Worm (Caenorhabditis elegans): ENCODE results near the gene K02E11.10.

The K02E11.10 gene

ce11 chrV:14270729-14271128 is 29.8 kb upstream of the K02E11.10 start, which contains the start of gene F40G12.5:
TSS of gene F40G12.5 (minus strand) at chrV:14270829.
- TF ChIP-seq ztf-29 (GFP tag; IDR thresholded peaks at IDR 0.05) (no peak), ztf-23 (GFP tag; IDR thresholded peaks at IDR 0.05) (no peak), cog-1 (tag; optimal IDR thresholded peaks at IDR 0.05) (no peak), klf-2 (GFP tag; conservative IDR thresholded peaks at IDR 0.05) (no peak), tab-1 (GFP tag; IDR thresholded peaks at IDR 0.05) (no peak), med-1 (GFP tag; optimal IDR thresholded peaks at IDR 0.05; ENCODE audit: insufficient read depth) (no peak), T22C8.4 (GFP tag; IDR thresholded peaks at IDR 0.05) (no peak), ref-1 (GFP tag; conservative IDR thresholded peaks at IDR 0.05) (no peak), flt-1 (GFP tag; IDR thresholded peaks at IDR 0.05) (no peak)

ce11 chrV:14268616-14269015 is 27.7 kb upstream of the K02E11.10 start, which contains the start of gene F40G12.4:
TSS of gene F40G12.4 (minus strand) at chrV:14268716.
- TF ChIP-seq med-1 (GFP tag; optimal IDR thresholded peaks at IDR 0.05; ENCODE audit: insufficient read depth) (no peak), flt-1 (GFP tag; IDR thresholded peaks at IDR 0.05) (no peak), ztf-23 (GFP tag; IDR thresholded peaks at IDR 0.05) (no peak), ref-1 (GFP tag; conservative IDR thresholded peaks at IDR 0.05) (no peak), cog-1 (tag; optimal IDR thresholded peaks at IDR 0.05) (no peak), ztf-29 (GFP tag; IDR thresholded peaks at IDR 0.05) (no peak), tab-1 (GFP tag; IDR thresholded peaks at IDR 0.05) (no peak), T22C8.4 (GFP tag; IDR thresholded peaks at IDR 0.05) (no peak), klf-2 (GFP tag; conservative IDR thresholded peaks at IDR 0.05) (no peak)

ce11 chrV:14267326-14267942 is 26.5 kb upstream of the K02E11.10 start:
- TF ChIP-seq med-1 (GFP tag; optimal IDR thresholded peaks at IDR 0.05; ENCODE audit: insufficient read depth) (no peak), klf-2 (GFP tag; conservative IDR thresholded peaks at IDR 0.05) (no peak), ztf-23 (GFP tag; IDR thresholded peaks at IDR 0.05) (no peak), tab-1 (GFP tag; IDR thresholded peaks at IDR 0.05) (no peak), ref-1 (GFP tag; conservative IDR thresholded peaks at IDR 0.05) (no peak), flt-1 (GFP tag; IDR thresholded peaks at IDR 0.05) (no peak), T22C8.4 (GFP tag; IDR thresholded peaks at IDR 0.05) (no peak), ztf-29 (GFP tag; IDR thresholded peaks at IDR 0.05) (no peak), cog-1 (tag; optimal IDR thresholded peaks at IDR 0.05) (no peak)

- TF ChIP-seq ztf-29 (GFP tag; IDR thresholded peaks at IDR 0.05) (no peak), klf-2 (GFP tag; conservative IDR thresholded peaks at IDR 0.05) (no peak), ref-1 (GFP tag; conservative IDR thresholded peaks at IDR 0.05) (no peak)
Measured at ce11 chrV:14260831-14261230, 19.9 kb upstream of the K02E11.10 start, which contains the start of gene F40G12.2. TSS of gene F40G12.2 (minus strand) at chrV:14260931.

ce11 chrV:14256813-14257212 is 15.9 kb upstream of the K02E11.10 start, which contains the start of gene sre-8:
TSS of gene sre-8 (plus strand) at chrV:14257113.
- TF ChIP-seq cog-1 (tag; optimal IDR thresholded peaks at IDR 0.05), result no peak
- TF ChIP-seq ztf-23 (GFP tag; IDR thresholded peaks at IDR 0.05), result no peak
- no peak for TF ChIP-seq klf-2 (GFP tag; conservative IDR thresholded peaks at IDR 0.05)
- TF ChIP-seq T22C8.4 (GFP tag; IDR thresholded peaks at IDR 0.05), result no peak
- TF ChIP-seq flt-1 (GFP tag; IDR thresholded peaks at IDR 0.05), result no peak

ce11 chrV:14254221-14254620 is 13.3 kb upstream of the K02E11.10 start, which contains the start of gene K02E11.7:
TSS of gene K02E11.7 (minus strand) at chrV:14254321.
- TF ChIP-seq ztf-23 (GFP tag; IDR thresholded peaks at IDR 0.05) (no peak), tab-1 (GFP tag; IDR thresholded peaks at IDR 0.05) (no peak), flt-1 (GFP tag; IDR thresholded peaks at IDR 0.05) (no peak), klf-2 (GFP tag; conservative IDR thresholded peaks at IDR 0.05) (no peak), cog-1 (tag; optimal IDR thresholded peaks at IDR 0.05) (no peak), ztf-29 (GFP tag; IDR thresholded peaks at IDR 0.05) (no peak), ref-1 (GFP tag; conservative IDR thresholded peaks at IDR 0.05) (no peak), med-1 (GFP tag; optimal IDR thresholded peaks at IDR 0.05; ENCODE audit: insufficient read depth) (no peak), T22C8.4 (GFP tag; IDR thresholded peaks at IDR 0.05) (no peak)

- TF ChIP-seq ref-1 (GFP tag; conservative IDR thresholded peaks at IDR 0.05), result no peak
- TF ChIP-seq flt-1 (GFP tag; IDR thresholded peaks at IDR 0.05), result no peak
- no peak for TF ChIP-seq ztf-29 (GFP tag; IDR thresholded peaks at IDR 0.05)
- no peak for TF ChIP-seq T22C8.4 (GFP tag; IDR thresholded peaks at IDR 0.05)
- no peak for TF ChIP-seq klf-2 (GFP tag; conservative IDR thresholded peaks at IDR 0.05)
- TF ChIP-seq ztf-23 (GFP tag; IDR thresholded peaks at IDR 0.05), result no peak
- no peak for TF ChIP-seq med-1 (GFP tag; optimal IDR thresholded peaks at IDR 0.05; ENCODE audit: insufficient read depth)
- no peak for TF ChIP-seq cog-1 (tag; optimal IDR thresholded peaks at IDR 0.05)
- TF ChIP-seq tab-1 (GFP tag; IDR thresholded peaks at IDR 0.05), result no peak
Measured at ce11 chrV:14252025-14252424, 11.1 kb upstream of the K02E11.10 start, which contains the start of gene K02E11.5. TSS of gene K02E11.5 (plus strand) at chrV:14252325.

- TF ChIP-seq med-1 (GFP tag; optimal IDR thresholded peaks at IDR 0.05; ENCODE audit: insufficient read depth), result no peak
- TF ChIP-seq ref-1 (GFP tag; conservative IDR thresholded peaks at IDR 0.05), result no peak
- no peak for TF ChIP-seq T22C8.4 (GFP tag; IDR thresholded peaks at IDR 0.05)
- TF ChIP-seq ztf-23 (GFP tag; IDR thresholded peaks at IDR 0.05), result no peak
- TF ChIP-seq tab-1 (GFP tag; IDR thresholded peaks at IDR 0.05), result no peak
- no peak for TF ChIP-seq klf-2 (GFP tag; conservative IDR thresholded peaks at IDR 0.05)
- TF ChIP-seq ztf-29 (GFP tag; IDR thresholded peaks at IDR 0.05), result no peak
- TF ChIP-seq cog-1 (tag; optimal IDR thresholded peaks at IDR 0.05), result no peak
- TF ChIP-seq flt-1 (GFP tag; IDR thresholded peaks at IDR 0.05), result no peak
Measured at ce11 chrV:14248654-14249053, 7.7 kb upstream of the K02E11.10 start, which contains the start of gene K02E11.6. TSS of gene K02E11.6 (plus strand) at chrV:14248802.

- TF ChIP-seq ztf-29 (GFP tag; IDR thresholded peaks at IDR 0.05) (no peak), cog-1 (tag; optimal IDR thresholded peaks at IDR 0.05) (no peak), T22C8.4 (GFP tag; IDR thresholded peaks at IDR 0.05) (no peak), ref-1 (GFP tag; conservative IDR thresholded peaks at IDR 0.05) (no peak), tab-1 (GFP tag; IDR thresholded peaks at IDR 0.05) (no peak), med-1 (GFP tag; optimal IDR thresholded peaks at IDR 0.05; ENCODE audit: insufficient read depth) (no peak), klf-2 (GFP tag; conservative IDR thresholded peaks at IDR 0.05) (no peak), ztf-23 (GFP tag; IDR thresholded peaks at IDR 0.05) (no peak), flt-1 (GFP tag; IDR thresholded peaks at IDR 0.05) (no peak)
Measured at ce11 chrV:14248025-14248424, 7.1 kb upstream of the K02E11.10 start, which contains the start of gene K02E11.4. TSS of gene K02E11.4 (minus strand) at chrV:14248125.
